ENCODE assay signal across 2 fruit fly cellular contexts in the genomic region with DNA sequence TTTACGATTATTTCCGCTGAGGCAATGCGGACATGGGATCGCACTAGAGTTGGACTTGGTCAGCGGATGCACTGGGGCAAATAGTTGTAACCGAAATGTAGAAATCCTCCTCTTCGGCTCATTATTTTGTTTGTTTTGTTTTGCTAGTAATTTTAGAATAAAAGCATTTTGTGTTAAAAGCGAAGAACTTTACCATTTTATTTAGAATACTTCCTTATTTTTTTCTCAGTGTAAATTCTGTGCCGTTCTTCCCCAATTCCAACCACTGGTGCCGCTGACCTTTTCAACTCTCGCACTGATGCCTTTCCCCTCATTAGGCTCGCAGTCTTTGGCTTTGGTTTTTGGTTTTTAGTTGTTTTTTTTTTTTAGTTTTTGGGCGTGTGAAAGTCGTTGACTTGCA.
TF ChIP-seq lines count a peak whose summit lies in the region.

No protein-coding gene starts in this region.

TF ChIP-seq in whole organism, embryonic, 481 proteins besides CTCF, POLR2A, EP300 and RAD21 (continued from another document and continues in another):
- TF ChIP-seq CG13287 (GFP tag; IDR thresholded peaks at IDR 0.05; lab: Robert Waterston, UW; ENCODE audit: partially characterized antibody) = no peak
- TF ChIP-seq CG33213 (GFP tag; optimal IDR thresholded peaks at IDR 0.05; lab: Kevin White, UChicago) = peak; percentile 18
- TF ChIP-seq row (GFP tag; IDR thresholded peaks at IDR 0.05; lab: Robert Waterston, UW) = peak; percentile 69
- peak; percentile 22 for TF ChIP-seq ems (GFP tag; optimal IDR thresholded peaks at IDR 0.05; lab: Kevin White, UChicago)
- TF ChIP-seq CG15479 (GFP tag; optimal IDR thresholded peaks at IDR 0.05; lab: Kevin White, UChicago) = no peak
- peak; percentile 39 for TF ChIP-seq CG13424 (tag; optimal IDR thresholded peaks at IDR 0.05; lab: Kevin White, UChicago)
- TF ChIP-seq Bdp1 (GFP tag; optimal IDR thresholded peaks at IDR 0.05; lab: Kevin White, UChicago) = no peak
- TF ChIP-seq disco-r (GFP tag; optimal IDR thresholded peaks at IDR 0.05; lab: Kevin White, UChicago) = peak; percentile 46
- no peak for TF ChIP-seq CG18476 (GFP tag; optimal IDR thresholded peaks at IDR 0.05; lab: Kevin White, UChicago)
- TF ChIP-seq knrl (GFP tag; IDR thresholded peaks at IDR 0.05; lab: Robert Waterston, UW; ENCODE audit: partially characterized antibody) = no peak
- TF ChIP-seq CG32767 (GFP tag; IDR thresholded peaks at IDR 0.05; lab: Robert Waterston, UW) = 0 out of 2 replicates have a peak, but pooled peaks have one; percentile 11
- TF ChIP-seq hb (GFP tag; IDR thresholded peaks at IDR 0.05; lab: Robert Waterston, UW; ENCODE audit: partially characterized antibody) = no peak
- peak; percentile 4 for TF ChIP-seq Max (GFP tag; optimal IDR thresholded peaks at IDR 0.05; lab: Kevin White, UChicago)
- no peak for TF ChIP-seq CG30431 (GFP tag; optimal IDR thresholded peaks at IDR 0.05; lab: Kevin White, UChicago)
- TF ChIP-seq stwl (tag; optimal IDR thresholded peaks at IDR 0.05; lab: Kevin White, UChicago) = peak; percentile 3
- TF ChIP-seq Aef1 (GFP tag; IDR thresholded peaks at IDR 0.05; lab: Robert Waterston, UW) = peak; percentile 38; the same call in 1 of the 3 replicates
- TF ChIP-seq CG12219 (GFP tag; optimal IDR thresholded peaks at IDR 0.05; lab: Kevin White, UChicago) = peak; percentile 34
- no peak for TF ChIP-seq CG14965 (GFP tag; optimal IDR thresholded peaks at IDR 0.05; lab: Kevin White, UChicago; ENCODE audit: borderline replicate concordance)
- TF ChIP-seq abd-A (tag; optimal IDR thresholded peaks at IDR 0.05; lab: Kevin White, UChicago) = no peak
- 0 out of 2 replicates have a peak, but pooled peaks have one; percentile 26 for TF ChIP-seq sens-2 (GFP tag; IDR thresholded peaks at IDR 0.05; lab: Robert Waterston, UW)
- TF ChIP-seq CG17359 (tag; optimal IDR thresholded peaks at IDR 0.05; lab: Kevin White, UChicago) = peak; percentile 36
- no peak for TF ChIP-seq h (optimal IDR thresholded peaks at IDR 0.05; lab: Kevin White, UChicago)
- TF ChIP-seq Fer1 (GFP tag; optimal IDR thresholded peaks at IDR 0.05; lab: Kevin White, UChicago) = no peak
- no peak for TF ChIP-seq gcm2 (GFP tag; optimal IDR thresholded peaks at IDR 0.05; lab: Kevin White, UChicago)
- TF ChIP-seq Gug (GFP tag; IDR thresholded peaks at IDR 0.05; lab: Robert Waterston, UW) = no peak
- TF ChIP-seq Optix (GFP tag; IDR thresholded peaks at IDR 0.05; lab: Robert Waterston, UW) = no peak
- peak; percentile 5 for TF ChIP-seq cwo (GFP tag; optimal IDR thresholded peaks at IDR 0.05; lab: Kevin White, UChicago)
- TF ChIP-seq CG15514 (GFP tag; optimal IDR thresholded peaks at IDR 0.05; lab: Kevin White, UChicago) = no peak
- TF ChIP-seq CG30403 (GFP tag; optimal IDR thresholded peaks at IDR 0.05; lab: Kevin White, UChicago) = peak; percentile 51
- no peak for TF ChIP-seq sima (GFP tag; optimal IDR thresholded peaks at IDR 0.05; lab: Kevin White, UChicago)
- TF ChIP-seq CG18764 (GFP tag; optimal IDR thresholded peaks at IDR 0.05; lab: Kevin White, UChicago) = no peak
- peak; percentile 16 for TF ChIP-seq CG12155 (GFP tag; optimal IDR thresholded peaks at IDR 0.05; lab: Kevin White, UChicago)
- TF ChIP-seq CG4360 (GFP tag; IDR thresholded peaks at IDR 0.05; lab: Robert Waterston, UW) = no peak
- TF ChIP-seq CG13775 (GFP tag; optimal IDR thresholded peaks at IDR 0.05; lab: Kevin White, UChicago) = peak; percentile 36
- TF ChIP-seq CG10431 (GFP tag; optimal IDR thresholded peaks at IDR 0.05; lab: Kevin White, UChicago) = no peak
- TF ChIP-seq C15 (GFP tag; IDR thresholded peaks at IDR 0.05; lab: Robert Waterston, UW) = no peak
- no peak for TF ChIP-seq fru (optimal IDR thresholded peaks at IDR 0.05; lab: Kevin White, UChicago)
- TF ChIP-seq twi (tag; optimal IDR thresholded peaks at IDR 0.05; lab: Kevin White, UChicago) = no peak
- peak; percentile 23 for TF ChIP-seq CG17385 (GFP tag; optimal IDR thresholded peaks at IDR 0.05; lab: Kevin White, UChicago)
- peak; percentile 68 for TF ChIP-seq CG9727 (GFP tag; optimal IDR thresholded peaks at IDR 0.05; lab: Kevin White, UChicago)
- TF ChIP-seq prd (optimal IDR thresholded peaks at IDR 0.05; lab: Kevin White, UChicago) = no peak
- TF ChIP-seq prd (GFP tag; IDR thresholded peaks at IDR 0.05; lab: Robert Waterston, UW) = peak; percentile 56; the same call in 2 of the 3 replicates
- TF ChIP-seq Spps (tag; optimal IDR thresholded peaks at IDR 0.05; lab: Kevin White, UChicago) = peak; percentile 75
- peak; percentile 73 for TF ChIP-seq vvl (GFP tag; IDR thresholded peaks at IDR 0.05; lab: Robert Waterston, UW)
- TF ChIP-seq ro (GFP tag; IDR thresholded peaks at IDR 0.05; lab: Robert Waterston, UW) = no peak
- no peak for TF ChIP-seq CG6765 (GFP tag; optimal IDR thresholded peaks at IDR 0.05; lab: Kevin White, UChicago)
- no peak for TF ChIP-seq run (tag; optimal IDR thresholded peaks at IDR 0.05; lab: Kevin White, UChicago)
- TF ChIP-seq Hand (GFP tag; optimal IDR thresholded peaks at IDR 0.05; lab: Kevin White, UChicago) = no peak
- no peak for TF ChIP-seq CG17802 (tag; optimal IDR thresholded peaks at IDR 0.05; lab: Kevin White, UChicago)
- peak; percentile 31 for TF ChIP-seq CG7786 (GFP tag; optimal IDR thresholded peaks at IDR 0.05; lab: Kevin White, UChicago)
- TF ChIP-seq zf30C (GFP tag; optimal IDR thresholded peaks at IDR 0.05; lab: Kevin White, UChicago) = peak; percentile 41
- no peak for TF ChIP-seq NFAT (GFP tag; IDR thresholded peaks at IDR 0.05; lab: Robert Waterston, UW)
- TF ChIP-seq CG11560 (tag; IDR thresholded peaks at IDR 0.05; lab: Robert Waterston, UW) = no peak
- peak; percentile 40; the same call in 1 of the 2 replicates for TF ChIP-seq ssp (GFP tag; IDR thresholded peaks at IDR 0.05; lab: Robert Waterston, UW)
- no peak for TF ChIP-seq eyg (GFP tag; optimal IDR thresholded peaks at IDR 0.05; lab: Kevin White, UChicago)
- TF ChIP-seq CG42726 (GFP tag; IDR thresholded peaks at IDR 0.05; lab: Robert Waterston, UW; ENCODE audit: partially characterized antibody) = no peak
- no peak for TF ChIP-seq HLHmδ (GFP tag; optimal IDR thresholded peaks at IDR 0.05; lab: Kevin White, UChicago)
- TF ChIP-seq odd (GFP tag; optimal IDR thresholded peaks at IDR 0.05; lab: Kevin White, UChicago) = no peak
- TF ChIP-seq YL-1 (GFP tag; optimal IDR thresholded peaks at IDR 0.05; lab: Kevin White, UChicago) = no peak
- 0 out of 2 replicates have a peak, but pooled peaks have one; percentile 17 for TF ChIP-seq esg (GFP tag; conservative IDR thresholded peaks at IDR 0.05; lab: Robert Waterston, UW)
- TF ChIP-seq crc (GFP tag; optimal IDR thresholded peaks at IDR 0.05; lab: Kevin White, UChicago) = no peak
- TF ChIP-seq CG5180 (GFP tag; optimal IDR thresholded peaks at IDR 0.05; lab: Kevin White, UChicago) = no peak
- TF ChIP-seq CG13123 (GFP tag; optimal IDR thresholded peaks at IDR 0.05; lab: Kevin White, UChicago) = no peak
- TF ChIP-seq nom (GFP tag; optimal IDR thresholded peaks at IDR 0.05; lab: Kevin White, UChicago) = peak; percentile 42

TF ChIP-seq in whole organism, prepupa, 60 proteins besides CTCF, POLR2A, EP300 and RAD21 (continued from another document):
- peak; percentile 28 for TF ChIP-seq CG8632 (GFP tag; optimal IDR thresholded peaks at IDR 0.05; lab: Kevin White, UChicago)
- no peak for TF ChIP-seq Smox (GFP tag; optimal IDR thresholded peaks at IDR 0.05; lab: Kevin White, UChicago)
- peak; percentile 86 for TF ChIP-seq CG6163 (GFP tag; IDR thresholded peaks at IDR 0.05; lab: Robert Waterston, UW)
- peak; percentile 48; the same call in 1 of the 2 replicates for TF ChIP-seq CG15336 (GFP tag; IDR thresholded peaks at IDR 0.05; lab: Robert Waterston, UW)
- peak; percentile 44 for TF ChIP-seq CG16779 (tag; optimal IDR thresholded peaks at IDR 0.05; lab: Kevin White, UChicago)
- TF ChIP-seq CG8319 (GFP tag; optimal IDR thresholded peaks at IDR 0.05; lab: Kevin White, UChicago) = peak; percentile 21
- peak; percentile 79 for TF ChIP-seq fd59A (GFP tag; optimal IDR thresholded peaks at IDR 0.05; lab: Kevin White, UChicago)
- TF ChIP-seq lz (GFP tag; optimal IDR thresholded peaks at IDR 0.05; lab: Kevin White, UChicago) = peak; percentile 41
- TF ChIP-seq spab (GFP tag; optimal IDR thresholded peaks at IDR 0.05; lab: Kevin White, UChicago) = peak; percentile 85
- peak; percentile 70 to 71 for TF ChIP-seq salr (GFP tag; optimal IDR thresholded peaks at IDR 0.05; lab: Kevin White, UChicago)
- TF ChIP-seq CG6792 (GFP tag; optimal IDR thresholded peaks at IDR 0.05; lab: Kevin White, UChicago) = peak; percentile 56
- TF ChIP-seq Lpt (GFP tag; optimal IDR thresholded peaks at IDR 0.05; lab: Kevin White, UChicago) = peak; percentile 25
- TF ChIP-seq ss (GFP tag; optimal IDR thresholded peaks at IDR 0.05; lab: Kevin White, UChicago) = peak; percentile 69 to 78
- no peak for TF ChIP-seq vri (GFP tag; optimal IDR thresholded peaks at IDR 0.05; lab: Kevin White, UChicago)
- peak; percentile 67 for TF ChIP-seq pdm3 (GFP tag; optimal IDR thresholded peaks at IDR 0.05; lab: Kevin White, UChicago)
- TF ChIP-seq CG10669 (GFP tag; optimal IDR thresholded peaks at IDR 0.05; lab: Kevin White, UChicago) = peak; percentile 82
- peak; percentile 24 for TF ChIP-seq Hr39 (GFP tag; optimal IDR thresholded peaks at IDR 0.05; lab: Kevin White, UChicago)
- TF ChIP-seq net (GFP tag; optimal IDR thresholded peaks at IDR 0.05; lab: Kevin White, UChicago) = peak; percentile 53
- TF ChIP-seq esn (GFP tag; optimal IDR thresholded peaks at IDR 0.05; lab: Kevin White, UChicago) = peak; percentile 21
- peak; percentile 74 for TF ChIP-seq achi (GFP tag; optimal IDR thresholded peaks at IDR 0.05; lab: Kevin White, UChicago)
- no peak for TF ChIP-seq CG11902 (GFP tag; optimal IDR thresholded peaks at IDR 0.05; lab: Kevin White, UChicago)
- peak; percentile 82 for TF ChIP-seq CG1621 (tag; optimal IDR thresholded peaks at IDR 0.05; lab: Kevin White, UChicago)
- TF ChIP-seq topi (GFP tag; optimal IDR thresholded peaks at IDR 0.05; lab: Kevin White, UChicago) = peak; percentile 46
- TF ChIP-seq Sox15 (GFP tag; optimal IDR thresholded peaks at IDR 0.05; lab: Kevin White, UChicago) = no peak
- peak; percentile 35 for TF ChIP-seq Hr4 (GFP tag; optimal IDR thresholded peaks at IDR 0.05; lab: Kevin White, UChicago)
- TF ChIP-seq cyc (GFP tag; optimal IDR thresholded peaks at IDR 0.05; lab: Kevin White, UChicago) = peak; percentile 26
- TF ChIP-seq Ets21C (GFP tag; optimal IDR thresholded peaks at IDR 0.05; lab: Kevin White, UChicago) = no peak
- peak; percentile 60 for TF ChIP-seq CG8119 (GFP tag; IDR thresholded peaks at IDR 0.05; lab: Robert Waterston, UW)
- TF ChIP-seq CG31627 (GFP tag; optimal IDR thresholded peaks at IDR 0.05; lab: Kevin White, UChicago) = peak; percentile 25
- peak; percentile 65 for TF ChIP-seq CG9139 (GFP tag; optimal IDR thresholded peaks at IDR 0.05; lab: Kevin White, UChicago)
- peak; percentile 85 for TF ChIP-seq Ets96B (tag; optimal IDR thresholded peaks at IDR 0.05; lab: Kevin White, UChicago)
- TF ChIP-seq OdsH (GFP tag; optimal IDR thresholded peaks at IDR 0.05; lab: Kevin White, UChicago) = peak; percentile 74
- TF ChIP-seq Blimp-1 (GFP tag; optimal IDR thresholded peaks at IDR 0.05; lab: Kevin White, UChicago) = no peak
- peak; percentile 94 for TF ChIP-seq Eip78C (GFP tag; lab: Kevin White, UChicago)
- TF ChIP-seq CG6854 (GFP tag; optimal IDR thresholded peaks at IDR 0.05; lab: Kevin White, UChicago) = no peak
- TF ChIP-seq eg (GFP tag; IDR thresholded peaks at IDR 0.05; lab: Robert Waterston, UW) = peak; percentile 73
- TF ChIP-seq Hr38 (GFP tag; optimal IDR thresholded peaks at IDR 0.05; lab: Kevin White, UChicago) = no peak
- peak; percentile 72 for TF ChIP-seq Sox14 (GFP tag; optimal IDR thresholded peaks at IDR 0.05; lab: Kevin White, UChicago)
